Worm (Caenorhabditis elegans): ENCODE data around the gene syx-5.

The syx-5 gene

ce11 chrV:11739820-11740219 lies 24.9 kb upstream of the syx-5 start, which contains the start of gene T04F3.1:
Gene T04F3.1, plus strand, starts transcription at chrV:11740065.
- TF ChIP-seq T22C8.4 (GFP tag; IDR thresholded peaks at IDR 0.05): no peak
- TF ChIP-seq ztf-29 (GFP tag; IDR thresholded peaks at IDR 0.05): no peak
- no peak for TF ChIP-seq tab-1 (GFP tag; IDR thresholded peaks at IDR 0.05)
- no peak for TF ChIP-seq med-1 (GFP tag; optimal IDR thresholded peaks at IDR 0.05; ENCODE audit: insufficient read depth)
- no peak for TF ChIP-seq ztf-23 (GFP tag; IDR thresholded peaks at IDR 0.05)
- TF ChIP-seq ref-1 (GFP tag; conservative IDR thresholded peaks at IDR 0.05): no peak
- no peak for TF ChIP-seq flt-1 (GFP tag; IDR thresholded peaks at IDR 0.05)
- no peak for TF ChIP-seq klf-2 (GFP tag; conservative IDR thresholded peaks at IDR 0.05)
- TF ChIP-seq cog-1 (tag; optimal IDR thresholded peaks at IDR 0.05): no peak

- TF ChIP-seq ztf-23 (GFP tag; IDR thresholded peaks at IDR 0.05): no peak
- TF ChIP-seq flt-1 (GFP tag; IDR thresholded peaks at IDR 0.05): no peak
- no peak for TF ChIP-seq ztf-29 (GFP tag; IDR thresholded peaks at IDR 0.05)
- TF ChIP-seq med-1 (GFP tag; optimal IDR thresholded peaks at IDR 0.05; ENCODE audit: insufficient read depth): no peak
- TF ChIP-seq T22C8.4 (GFP tag; IDR thresholded peaks at IDR 0.05): no peak
- no peak for TF ChIP-seq tab-1 (GFP tag; IDR thresholded peaks at IDR 0.05)
- no peak for TF ChIP-seq ref-1 (GFP tag; conservative IDR thresholded peaks at IDR 0.05)
- no peak for TF ChIP-seq klf-2 (GFP tag; conservative IDR thresholded peaks at IDR 0.05)
- TF ChIP-seq cog-1 (tag; optimal IDR thresholded peaks at IDR 0.05): no peak
Measured at ce11 chrV:11741078-11741477, 23.6 kb upstream of the syx-5 start.

ce11 chrV:11751480-11751879 lies 13.2 kb upstream of the syx-5 start:
- TF ChIP-seq tab-1 (GFP tag; IDR thresholded peaks at IDR 0.05) (no peak), flt-1 (GFP tag; IDR thresholded peaks at IDR 0.05) (no peak), cog-1 (tag; optimal IDR thresholded peaks at IDR 0.05) (no peak), ref-1 (GFP tag; conservative IDR thresholded peaks at IDR 0.05) (no peak), klf-2 (GFP tag; conservative IDR thresholded peaks at IDR 0.05) (no peak), T22C8.4 (GFP tag; IDR thresholded peaks at IDR 0.05) (no peak), ztf-29 (GFP tag; IDR thresholded peaks at IDR 0.05) (no peak)

- TF ChIP-seq flt-1 (GFP tag; IDR thresholded peaks at IDR 0.05) (no peak), ztf-23 (GFP tag; IDR thresholded peaks at IDR 0.05) (no peak), klf-2 (GFP tag; conservative IDR thresholded peaks at IDR 0.05) (no peak), ref-1 (GFP tag; conservative IDR thresholded peaks at IDR 0.05) (no peak), cog-1 (tag; optimal IDR thresholded peaks at IDR 0.05) (no peak), ztf-29 (GFP tag; IDR thresholded peaks at IDR 0.05) (no peak), med-1 (GFP tag; optimal IDR thresholded peaks at IDR 0.05; ENCODE audit: insufficient read depth) (no peak), T22C8.4 (GFP tag; IDR thresholded peaks at IDR 0.05) (no peak), tab-1 (GFP tag; IDR thresholded peaks at IDR 0.05) (no peak)
Measured at ce11 chrV:11755848-11756247, 8.9 kb upstream of the syx-5 start.

ce11 chrV:11757358-11757757 lies 7.3 kb upstream of the syx-5 start, which contains the start of gene smoc-1:
Gene smoc-1, plus strand, starts transcription at chrV:11757658.
- TF ChIP-seq klf-2 (GFP tag; conservative IDR thresholded peaks at IDR 0.05) (no peak), ref-1 (GFP tag; conservative IDR thresholded peaks at IDR 0.05) (no peak), flt-1 (GFP tag; IDR thresholded peaks at IDR 0.05) (no peak), cog-1 (tag; optimal IDR thresholded peaks at IDR 0.05) (no peak), ztf-29 (GFP tag; IDR thresholded peaks at IDR 0.05) (no peak), ztf-23 (GFP tag; IDR thresholded peaks at IDR 0.05) (no peak), med-1 (GFP tag; optimal IDR thresholded peaks at IDR 0.05; ENCODE audit: insufficient read depth) (no peak), T22C8.4 (GFP tag; IDR thresholded peaks at IDR 0.05) (no peak), tab-1 (GFP tag; IDR thresholded peaks at IDR 0.05) (no peak)

- no peak for TF ChIP-seq ref-1 (GFP tag; conservative IDR thresholded peaks at IDR 0.05)
- no peak for TF ChIP-seq klf-2 (GFP tag; conservative IDR thresholded peaks at IDR 0.05)
- TF ChIP-seq tab-1 (GFP tag; IDR thresholded peaks at IDR 0.05): no peak
- no peak for TF ChIP-seq T22C8.4 (GFP tag; IDR thresholded peaks at IDR 0.05)
- no peak for TF ChIP-seq ztf-29 (GFP tag; IDR thresholded peaks at IDR 0.05)
- no peak for TF ChIP-seq med-1 (GFP tag; optimal IDR thresholded peaks at IDR 0.05; ENCODE audit: insufficient read depth)
- TF ChIP-seq ztf-23 (GFP tag; IDR thresholded peaks at IDR 0.05): no peak
- no peak for TF ChIP-seq cog-1 (tag; optimal IDR thresholded peaks at IDR 0.05)
- TF ChIP-seq flt-1 (GFP tag; IDR thresholded peaks at IDR 0.05): no peak
Measured at ce11 chrV:11758635-11759034, 6.1 kb upstream of the syx-5 start, which contains the start of gene T04F3.3. Gene T04F3.3, plus strand, starts transcription at chrV:11758935.

- TF ChIP-seq flt-1 (GFP tag; IDR thresholded peaks at IDR 0.05) (no peak), med-1 (GFP tag; optimal IDR thresholded peaks at IDR 0.05; ENCODE audit: insufficient read depth) (no peak), cog-1 (tag; optimal IDR thresholded peaks at IDR 0.05) (no peak), ztf-29 (GFP tag; IDR thresholded peaks at IDR 0.05) (no peak), klf-2 (GFP tag; conservative IDR thresholded peaks at IDR 0.05) (no peak), T22C8.4 (GFP tag; IDR thresholded peaks at IDR 0.05) (no peak), ref-1 (GFP tag; conservative IDR thresholded peaks at IDR 0.05) (no peak), ztf-23 (GFP tag; IDR thresholded peaks at IDR 0.05) (no peak), tab-1 (GFP tag; IDR thresholded peaks at IDR 0.05) (no peak)
Measured at ce11 chrV:11760371-11760770, 4.3 kb upstream of the syx-5 start, which contains the start of gene T04F3.5. Gene T04F3.5, plus strand, starts transcription at chrV:11760671.

ce11 chrV:11762863-11763262 lies 1.8 kb upstream of the syx-5 start, which contains the start of gene T04F3.4:
Gene T04F3.4, minus strand, starts transcription at chrV:11763049.
- TF ChIP-seq T22C8.4 (GFP tag; IDR thresholded peaks at IDR 0.05): no peak

- no peak for TF ChIP-seq tab-1 (GFP tag; IDR thresholded peaks at IDR 0.05)
- TF ChIP-seq klf-2 (GFP tag; conservative IDR thresholded peaks at IDR 0.05): no peak
- no peak for TF ChIP-seq cog-1 (tag; optimal IDR thresholded peaks at IDR 0.05)
- TF ChIP-seq ref-1 (GFP tag; conservative IDR thresholded peaks at IDR 0.05): no peak
- TF ChIP-seq T22C8.4 (GFP tag; IDR thresholded peaks at IDR 0.05): no peak
- no peak for TF ChIP-seq flt-1 (GFP tag; IDR thresholded peaks at IDR 0.05)
- TF ChIP-seq med-1 (GFP tag; optimal IDR thresholded peaks at IDR 0.05; ENCODE audit: insufficient read depth): no peak
- no peak for TF ChIP-seq ztf-23 (GFP tag; IDR thresholded peaks at IDR 0.05)
- TF ChIP-seq ztf-29 (GFP tag; IDR thresholded peaks at IDR 0.05): no peak
Measured at ce11 chrV:11767028-11767427, 2.3 kb downstream of the syx-5 start, which contains the start of gene sel-11. Gene sel-11, plus strand, starts transcription at chrV:11767328.

ce11 chrV:11769646-11770045 lies 4.9 kb downstream of the syx-5 start:
- TF ChIP-seq tab-1 (GFP tag; IDR thresholded peaks at IDR 0.05) (no peak), T22C8.4 (GFP tag; IDR thresholded peaks at IDR 0.05) (no peak), ztf-23 (GFP tag; IDR thresholded peaks at IDR 0.05) (no peak), cog-1 (tag; optimal IDR thresholded peaks at IDR 0.05) (no peak), med-1 (GFP tag; optimal IDR thresholded peaks at IDR 0.05; ENCODE audit: insufficient read depth) (no peak), ztf-29 (GFP tag; IDR thresholded peaks at IDR 0.05) (no peak), flt-1 (GFP tag; IDR thresholded peaks at IDR 0.05) (no peak), klf-2 (GFP tag; conservative IDR thresholded peaks at IDR 0.05) (no peak), ref-1 (GFP tag; conservative IDR thresholded peaks at IDR 0.05) (no peak)

Measured in whole organism, midembryonic.